Fruit fly (Drosophila melanogaster): ENCODE results near the gene CG34129.

The CG34129 gene

dm6 chr3R:26235034-26235433 is 44.0 kb upstream of the CG34129 start (continued):
- no peak for TF ChIP-seq CG30020 (tag; optimal IDR thresholded peaks at IDR 0.05)
- TF ChIP-seq CG1792 (GFP tag; optimal IDR thresholded peaks at IDR 0.05): no peak
- no peak for TF ChIP-seq Mrtf (GFP tag; IDR thresholded peaks at IDR 0.05)
- no peak for TF ChIP-seq zfh2 (GFP tag; optimal IDR thresholded peaks at IDR 0.05)
- TF ChIP-seq sug (tag; optimal IDR thresholded peaks at IDR 0.05): no peak
- peak; percentile 30; the same call in 1 of the 2 replicates for TF ChIP-seq CG14667 (GFP tag; IDR thresholded peaks at IDR 0.05)
- TF ChIP-seq CG31441 (GFP tag; IDR thresholded peaks at IDR 0.05): peak; percentile 59
- TF ChIP-seq CG11723 (GFP tag; optimal IDR thresholded peaks at IDR 0.05): no peak
- TF ChIP-seq CkIIα-i1 (GFP tag; IDR thresholded peaks at IDR 0.05): no peak
- no peak for TF ChIP-seq CG7372 (GFP tag; IDR thresholded peaks at IDR 0.05)
- TF ChIP-seq CG8089 (GFP tag; optimal IDR thresholded peaks at IDR 0.05): no peak
- no peak for TF ChIP-seq aop (GFP tag; IDR thresholded peaks at IDR 0.05)
- no peak for TF ChIP-seq ranshi (GFP tag; IDR thresholded peaks at IDR 0.05)
- peak; percentile 47; the same call in 1 of the 2 replicates for TF ChIP-seq lmd (GFP tag; IDR thresholded peaks at IDR 0.05)
- TF ChIP-seq Gug (GFP tag; IDR thresholded peaks at IDR 0.05): peak; percentile 33; the same call in 1 of the 4 replicates
- TF ChIP-seq CG13624 (GFP tag; optimal IDR thresholded peaks at IDR 0.05): peak; percentile 10
- TF ChIP-seq GATAe (GFP tag; conservative IDR thresholded peaks at IDR 0.05): no peak
- no peak for TF ChIP-seq CG14710 (tag; optimal IDR thresholded peaks at IDR 0.05)
- no peak for TF ChIP-seq pita (GFP tag; optimal IDR thresholded peaks at IDR 0.05)
- TF ChIP-seq CG10654 (GFP tag; optimal IDR thresholded peaks at IDR 0.05): no peak
- TF ChIP-seq CG9932 (GFP tag; IDR thresholded peaks at IDR 0.05): no peak
- no peak for TF ChIP-seq dan (GFP tag; IDR thresholded peaks at IDR 0.05)
- TF ChIP-seq Neu2 (GFP tag; optimal IDR thresholded peaks at IDR 0.05; ENCODE audit: borderline replicate concordance): no peak
- no peak for TF ChIP-seq CG3995 (GFP tag; optimal IDR thresholded peaks at IDR 0.05)
- peak; percentile 54 for TF ChIP-seq Blimp-1 (GFP tag; optimal IDR thresholded peaks at IDR 0.05)
- no peak for TF ChIP-seq CG31388 (GFP tag; optimal IDR thresholded peaks at IDR 0.05)
- TF ChIP-seq HLHmδ (GFP tag; optimal IDR thresholded peaks at IDR 0.05): no peak
- no peak for TF ChIP-seq her (GFP tag; optimal IDR thresholded peaks at IDR 0.05)
- TF ChIP-seq dpn (GFP tag; optimal IDR thresholded peaks at IDR 0.05): peak; percentile 37 to 46
- TF ChIP-seq dimm (GFP tag; IDR thresholded peaks at IDR 0.05): no peak
- TF ChIP-seq CG1233 (GFP tag; optimal IDR thresholded peaks at IDR 0.05): no peak
- TF ChIP-seq eve (GFP tag; optimal IDR thresholded peaks at IDR 0.05): peak in 1 of 2 experiments; percentile 20
- no peak for TF ChIP-seq CG11398 (GFP tag; optimal IDR thresholded peaks at IDR 0.05)
- TF ChIP-seq Sry-β (GFP tag; optimal IDR thresholded peaks at IDR 0.05): no peak
- no peak for TF ChIP-seq Mes4 (GFP tag; optimal IDR thresholded peaks at IDR 0.05)
- TF ChIP-seq TFAM (GFP tag; optimal IDR thresholded peaks at IDR 0.05): no peak
- no peak for TF ChIP-seq hkb (optimal IDR thresholded peaks at IDR 0.05)
- TF ChIP-seq hkb (GFP tag; IDR thresholded peaks at IDR 0.05): peak; percentile 70
- no peak for TF ChIP-seq CG6813 (GFP tag; optimal IDR thresholded peaks at IDR 0.05)
- TF ChIP-seq crc (GFP tag; optimal IDR thresholded peaks at IDR 0.05): no peak
- no peak for TF ChIP-seq en (GFP tag; optimal IDR thresholded peaks at IDR 0.05)
- TF ChIP-seq CG5953 (GFP tag; IDR thresholded peaks at IDR 0.05): no peak
- TF ChIP-seq CG4360 (GFP tag; IDR thresholded peaks at IDR 0.05): no peak
- TF ChIP-seq CG9797 (GFP tag; optimal IDR thresholded peaks at IDR 0.05): no peak
- TF ChIP-seq CG18764 (GFP tag; optimal IDR thresholded peaks at IDR 0.05): no peak
- peak; percentile 51 for TF ChIP-seq PHDP (tag; optimal IDR thresholded peaks at IDR 0.05)
- TF ChIP-seq Doc3 (GFP tag; IDR thresholded peaks at IDR 0.05; ENCODE audit: partially characterized antibody): no peak
- peak; percentile 66 for TF ChIP-seq Rfx (GFP tag; IDR thresholded peaks at IDR 0.05)
- TF ChIP-seq fd64A (GFP tag; optimal IDR thresholded peaks at IDR 0.05): no peak
- no peak for TF ChIP-seq nerfin-2 (GFP tag; IDR thresholded peaks at IDR 0.05; ENCODE audit: partially characterized antibody)
- TF ChIP-seq Kr (GFP tag; optimal IDR thresholded peaks at IDR 0.05): no peak
- TF ChIP-seq CG6854 (GFP tag; optimal IDR thresholded peaks at IDR 0.05): no peak
- no peak for TF ChIP-seq CG8765 (GFP tag; IDR thresholded peaks at IDR 0.05)

All from whole organism, embryonic.